Worm (Caenorhabditis elegans): Measurements from ENCODE around the gene ugt-40.

Gene ugt-40

ce11 chrV:7093720-7094401, 47.9 kb downstream of the ugt-40 start, which contains the start of gene nhr-135:
nhr-135 (minus strand) TSS chrV:7093770.
- peak; percentile 93 for TF ChIP-seq hlh-11 (tag; optimal IDR thresholded peaks at IDR 0.05)
- no peak for TF ChIP-seq tag-97 (GFP tag; IDR thresholded peaks at IDR 0.05)
- TF ChIP-seq tra-1 (GFP tag; IDR thresholded peaks at IDR 0.05): peak; percentile 76; the same call in 1 of the 2 replicates
- peak; percentile 98 for TF ChIP-seq aha-1 (tag)
- no peak for TF ChIP-seq Y105C5A.15 (GFP tag; IDR thresholded peaks at IDR 0.05)
- TF ChIP-seq ceh-32 (tag; optimal IDR thresholded peaks at IDR 0.05; ENCODE audit: poor library complexity): no peak
- peak; percentile 26 to 95 for TF ChIP-seq hif-1 (tag; optimal IDR thresholded peaks at IDR 0.05)
- TF ChIP-seq php-3 (GFP tag; IDR thresholded peaks at IDR 0.05): 0 out of 2 replicates have a peak, but pooled peaks have one; percentile 37
- no peak for TF ChIP-seq daf-12 (tag; optimal IDR thresholded peaks at IDR 0.05)
- no peak for TF ChIP-seq ceh-44 (GFP tag; IDR thresholded peaks at IDR 0.05)
- peak; percentile 78 for TF ChIP-seq dve-1 (tag; optimal IDR thresholded peaks at IDR 0.05; ENCODE audit: insufficient read depth)
- no peak for TF ChIP-seq lir-3 (tag; optimal IDR thresholded peaks at IDR 0.05)
- TF ChIP-seq nhr-41 (GFP tag; IDR thresholded peaks at IDR 0.05): no peak
- TF ChIP-seq Y5F2A.4 (GFP tag; optimal IDR thresholded peaks at IDR 0.05): no peak
- TF ChIP-seq lin-1 (GFP tag; IDR thresholded peaks at IDR 0.05): peak; percentile 62; the same call in 1 of the 2 replicates
- TF ChIP-seq lin-13 (GFP tag; optimal IDR thresholded peaks at IDR 0.05): no peak
- no peak for TF ChIP-seq lin-15B (tag; optimal IDR thresholded peaks at IDR 0.05)
- no peak for TF ChIP-seq ama-1 (optimal IDR thresholded peaks at IDR 0.05)
- peak; percentile 0 for TF ChIP-seq fos-1 (tag; optimal IDR thresholded peaks at IDR 0.05)
- peak; percentile 32 for TF ChIP-seq ztf-7 (tag; optimal IDR thresholded peaks at IDR 0.05)
- TF ChIP-seq nhr-48 (tag; optimal IDR thresholded peaks at IDR 0.05): peak; percentile 89
- peak; percentile 57 for TF ChIP-seq mes-2 (tag; optimal IDR thresholded peaks at IDR 0.05; ENCODE audit: poor library complexity, severe bottlenecking)
- 0 out of 2 replicates have a peak, but pooled peaks have one; percentile 33 for TF ChIP-seq ctbp-1 (GFP tag; IDR thresholded peaks at IDR 0.05)
- peak; percentile 70 for TF ChIP-seq nhr-10 (tag; optimal IDR thresholded peaks at IDR 0.05)
- peak; percentile 99 for TF ChIP-seq nhr-28 (tag; optimal IDR thresholded peaks at IDR 0.05)
- no peak for TF ChIP-seq ceh-82 (tag; optimal IDR thresholded peaks at IDR 0.05)
- TF ChIP-seq daf-16 (GFP tag; optimal IDR thresholded peaks at IDR 0.05): peak in 1 of 2 experiments; percentile 7
- peak; percentile 84 for TF ChIP-seq daf-16 (tag; optimal IDR thresholded peaks at IDR 0.05)
- no peak for TF ChIP-seq madf-9 (GFP tag; conservative IDR thresholded peaks at IDR 0.05)
- TF ChIP-seq nhr-6 (tag; optimal IDR thresholded peaks at IDR 0.05): peak; percentile 6
- TF ChIP-seq unc-39 (tag; optimal IDR thresholded peaks at IDR 0.05): no peak
- TF ChIP-seq lin-38 (GFP tag; IDR thresholded peaks at IDR 0.05): no peak
- TF ChIP-seq lin-29 (GFP tag; IDR thresholded peaks at IDR 0.05): no peak
- TF ChIP-seq saeg-2 (GFP tag; IDR thresholded peaks at IDR 0.05): 0 out of 2 replicates have a peak, but pooled peaks have one; percentile 45
- TF ChIP-seq T26A8.4 (GFP tag; IDR thresholded peaks at IDR 0.05): no peak
- TF ChIP-seq nhr-76 (tag; optimal IDR thresholded peaks at IDR 0.05): peak; percentile 7
- TF ChIP-seq ceh-28 (tag; optimal IDR thresholded peaks at IDR 0.05): no peak
- no peak for TF ChIP-seq aly-2 (tag; optimal IDR thresholded peaks at IDR 0.05)
- TF ChIP-seq nhr-42 (GFP tag; IDR thresholded peaks at IDR 0.05): no peak
- peak in 1 of 2 experiments; percentile 46 for TF ChIP-seq lsy-2 (tag; optimal IDR thresholded peaks at IDR 0.05)
- no peak for TF ChIP-seq skn-1 (tag; optimal IDR thresholded peaks at IDR 0.05)
- TF ChIP-seq mdt-29 (GFP tag; IDR thresholded peaks at IDR 0.05): no peak
- peak; percentile 57 for TF ChIP-seq pqm-1 (tag; optimal IDR thresholded peaks at IDR 0.05)
- peak; percentile 24 for TF ChIP-seq nhr-25 (tag; optimal IDR thresholded peaks at IDR 0.05; ENCODE audit: borderline replicate concordance, insufficient read depth)
- peak; percentile 72 for TF ChIP-seq mep-1 (tag; optimal IDR thresholded peaks at IDR 0.05)
- TF ChIP-seq spr-1 (tag; optimal IDR thresholded peaks at IDR 0.05): peak; percentile 7
- TF ChIP-seq F26F4.8 (GFP tag; conservative IDR thresholded peaks at IDR 0.05): no peak
- no peak for TF ChIP-seq dmd-9 (GFP tag; IDR thresholded peaks at IDR 0.05)
- no peak for TF ChIP-seq zfp-2 (tag; optimal IDR thresholded peaks at IDR 0.05)
- TF ChIP-seq dmd-6 (GFP tag; IDR thresholded peaks at IDR 0.05): peak; percentile 94
- no peak for TF ChIP-seq ces-1 (GFP tag; optimal IDR thresholded peaks at IDR 0.05)

Measured in whole organism, L4 larva.